Fruit fly (Drosophila melanogaster) Kc167 (cell line): Measurements from ENCODE around the gene CG31275.

Experiments
- Myc ChIP-seq: fragments of >200 bp; optimal IDR thresholded peaks from 2 replicates; lab custom pipeline; 2017; ENCODE audit warnings: missing external identifiers
- Sin3A ChIP-seq: fragments of >200 bp; optimal IDR thresholded peaks from 2 replicates; lab custom pipeline; 2018; ENCODE audit warnings: missing external identifiers
- h ChIP-seq: fragments of >200 bp; optimal IDR thresholded peaks from 3 replicates; lab custom pipeline; 2018; ENCODE audit warnings: missing external identifiers
- ttk ChIP-seq: sonication (Bioruptor generic); optimal IDR thresholded peaks from 2 replicates; lab custom pipeline; 2017; ENCODE audit warnings: missing external identifiers

- TF ChIP-seq Sin3A (lab: Kevin White, UChicago) (no peak), h (no peak), Myc (lab: Kevin White, UChicago) (no peak), ttk (no peak)
These were observed 6.8 kb downstream of the CG31275 start for dm6 chr3R:16744290-16744689.
